Fruit fly (Drosophila melanogaster): ENCODE results near the gene CG13728.
A peak's percentile ranks its signal among the peaks of the same experiment; 100 is the strongest.

The CG13728 gene

DNA sequence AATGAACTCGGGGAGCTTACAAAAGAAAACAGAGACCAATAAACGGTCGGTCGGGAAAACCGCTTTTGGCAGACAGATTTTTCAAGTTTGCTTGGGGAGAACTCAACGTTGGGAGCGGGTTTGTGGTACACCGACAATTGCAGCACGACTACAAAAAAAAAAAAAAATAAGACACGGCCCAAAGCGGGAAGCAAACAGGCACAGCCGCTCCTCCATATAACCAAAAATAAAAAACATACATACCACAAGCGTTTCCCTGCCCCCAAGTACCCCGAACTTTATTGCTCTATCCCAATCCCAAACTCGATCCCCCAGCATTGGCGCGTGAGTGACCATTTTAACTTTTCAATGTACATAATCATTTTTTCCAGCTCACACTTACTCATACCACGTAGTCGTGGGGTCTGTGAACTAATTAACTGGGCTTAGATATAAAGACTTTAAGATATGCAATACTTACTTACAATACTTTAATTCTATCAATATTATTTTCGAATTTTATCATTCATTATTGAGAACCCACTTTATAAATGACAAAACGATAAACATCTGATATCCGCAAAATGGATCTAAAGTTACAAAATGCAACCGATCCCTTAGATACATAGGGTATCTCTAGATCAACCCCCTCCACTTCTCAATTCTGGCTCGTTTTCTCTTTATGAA is 7.4 kb downstream of the CG13728 start:
- TF ChIP-seq CG8478 (optimal IDR thresholded peaks at IDR 0.05), result no peak
- TF ChIP-seq CTCF (optimal IDR thresholded peaks at IDR 0.05), result no peak

DNA sequence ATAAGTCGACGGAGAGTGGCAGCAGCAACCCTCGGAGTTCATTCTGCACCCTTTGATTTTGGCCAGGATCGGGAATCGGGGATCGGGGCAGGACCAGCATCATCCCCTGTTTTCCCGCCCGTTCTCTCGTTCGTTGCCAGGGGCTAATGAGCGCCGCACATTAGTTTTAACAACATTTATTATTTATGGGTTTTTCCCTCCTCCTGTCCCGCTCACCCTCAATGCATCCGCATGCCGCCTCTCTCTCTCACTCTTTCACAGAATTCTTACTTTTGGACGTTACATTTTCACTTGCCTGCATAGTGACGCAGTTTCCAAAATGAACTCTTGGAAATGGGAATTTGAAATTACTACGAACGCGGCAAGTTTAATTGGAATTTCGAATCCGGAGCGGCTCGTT is 15.6 kb downstream of the CG13728 start:
- TF ChIP-seq CTCF (optimal IDR thresholded peaks at IDR 0.05) (no peak), CG8478 (optimal IDR thresholded peaks at IDR 0.05) (no peak)

DNA sequence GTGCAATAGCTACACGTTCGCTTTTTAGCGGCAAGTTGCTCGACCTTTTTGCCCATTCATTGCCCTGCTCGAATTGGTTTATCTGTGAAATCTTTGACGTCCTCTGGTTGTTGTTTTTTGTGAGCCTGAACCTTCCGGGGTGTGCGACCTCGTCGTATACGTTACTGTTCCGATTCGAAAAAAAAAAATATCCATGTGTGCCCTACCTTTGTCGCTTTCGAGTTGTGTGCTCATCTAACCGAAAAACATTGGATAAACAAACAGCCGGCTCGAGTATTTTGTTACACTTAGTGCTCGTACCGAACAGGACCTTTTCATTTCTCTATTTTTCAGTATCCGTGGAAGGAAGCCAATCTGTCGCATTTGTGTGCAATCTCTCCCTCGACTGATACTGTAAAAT is 18.5 kb downstream of the CG13728 start:
- no peak for TF ChIP-seq CG8478 (optimal IDR thresholded peaks at IDR 0.05)
- no peak for TF ChIP-seq CTCF (optimal IDR thresholded peaks at IDR 0.05)

DNA sequence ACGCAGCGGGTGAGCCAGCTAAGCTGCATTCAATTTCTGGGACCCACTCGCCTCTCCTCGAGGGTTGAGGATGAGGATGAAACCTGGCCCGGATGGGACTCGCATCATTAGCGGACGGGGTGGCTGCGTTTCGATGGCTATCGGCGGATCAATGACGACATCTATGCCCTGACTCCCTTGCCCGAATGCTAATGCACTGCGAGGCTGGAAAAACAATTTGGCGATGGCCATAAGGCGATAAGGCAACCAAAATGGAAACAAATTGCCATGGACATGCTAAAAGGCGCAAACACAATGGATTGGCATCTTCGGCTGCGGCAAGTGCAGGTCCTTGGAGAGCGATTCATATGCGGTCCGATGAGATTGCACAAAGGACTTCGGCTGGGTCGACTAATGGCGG is 19.6 kb downstream of the CG13728 start:
- TF ChIP-seq CTCF (optimal IDR thresholded peaks at IDR 0.05) (no peak), CG8478 (optimal IDR thresholded peaks at IDR 0.05) (no peak)

DNA sequence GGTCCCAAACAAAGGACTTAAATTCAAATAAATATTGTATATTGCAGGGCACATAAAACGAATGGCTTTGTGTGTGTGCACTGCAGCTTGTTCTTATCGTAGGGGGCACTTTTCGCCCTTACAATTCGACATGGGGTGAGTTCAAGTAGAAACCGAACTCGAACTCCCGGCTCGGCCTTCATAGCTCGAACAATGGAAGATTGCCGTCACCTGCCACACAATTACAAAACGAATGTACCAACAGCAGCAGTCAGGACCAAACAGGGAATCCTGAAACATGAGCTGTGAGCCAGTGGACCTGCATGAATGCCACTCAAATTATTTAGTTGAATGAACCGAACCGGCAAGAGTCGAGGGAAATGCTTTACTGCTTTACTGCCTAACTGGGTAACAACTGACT is 20.6 kb downstream of the CG13728 start:
- TF ChIP-seq CTCF (optimal IDR thresholded peaks at IDR 0.05) (no peak), CG8478 (optimal IDR thresholded peaks at IDR 0.05) (no peak)

DNA sequence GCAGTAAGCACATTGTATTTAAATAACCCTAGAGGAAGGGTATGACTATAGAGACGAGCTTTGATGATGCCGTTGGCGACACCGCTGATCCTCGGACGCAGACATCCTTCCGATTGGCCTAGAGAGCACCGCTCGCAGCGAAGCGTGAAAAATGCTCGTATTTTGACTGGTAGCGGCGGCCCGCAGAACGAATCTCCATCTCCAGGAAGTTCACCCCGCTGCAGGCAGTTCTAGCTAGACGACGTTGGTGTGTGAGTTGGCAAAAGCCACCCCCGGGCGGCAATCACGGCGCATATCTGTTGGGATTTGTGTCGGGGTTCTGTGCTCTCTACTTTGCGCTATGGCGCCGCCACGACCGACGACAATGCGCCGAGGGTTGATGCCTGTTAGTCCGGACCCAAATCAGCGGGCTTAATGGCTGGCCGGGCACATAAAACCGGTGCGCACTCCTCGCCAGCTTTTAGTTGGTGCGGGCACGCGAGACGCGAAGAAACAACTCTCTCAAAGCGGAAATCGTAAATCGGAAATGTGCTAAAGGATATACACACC is 23.2 kb downstream of the CG13728 start, which contains the start of gene tap:
TSS of gene tap (plus strand) at position 458 of the 549 bp plus-strand sequence.
- TF ChIP-seq CG8478 (optimal IDR thresholded peaks at IDR 0.05) (no peak), CTCF (optimal IDR thresholded peaks at IDR 0.05) (no peak)

DNA sequence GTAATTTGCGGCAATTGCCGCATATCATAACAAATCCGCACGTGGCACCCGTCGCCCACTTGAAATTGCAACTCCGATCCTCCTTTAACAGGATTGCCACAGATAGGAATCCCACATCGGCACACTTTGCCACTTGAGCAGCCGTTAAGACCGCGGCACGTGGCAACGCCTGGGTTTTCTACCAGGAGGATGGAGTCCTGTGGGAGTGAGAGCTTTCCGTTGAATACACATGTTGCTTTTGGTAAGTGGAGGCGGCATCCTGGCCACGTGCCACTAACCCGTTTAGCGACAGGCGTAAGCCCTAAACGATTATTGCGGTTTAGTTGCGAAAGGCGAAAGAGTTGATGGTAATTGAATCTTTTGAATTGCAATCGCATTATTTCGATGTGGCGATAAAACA is 24.0 kb downstream of the CG13728 start:
- TF ChIP-seq CTCF (optimal IDR thresholded peaks at IDR 0.05), result no peak
- no peak for TF ChIP-seq CG8478 (optimal IDR thresholded peaks at IDR 0.05)

DNA sequence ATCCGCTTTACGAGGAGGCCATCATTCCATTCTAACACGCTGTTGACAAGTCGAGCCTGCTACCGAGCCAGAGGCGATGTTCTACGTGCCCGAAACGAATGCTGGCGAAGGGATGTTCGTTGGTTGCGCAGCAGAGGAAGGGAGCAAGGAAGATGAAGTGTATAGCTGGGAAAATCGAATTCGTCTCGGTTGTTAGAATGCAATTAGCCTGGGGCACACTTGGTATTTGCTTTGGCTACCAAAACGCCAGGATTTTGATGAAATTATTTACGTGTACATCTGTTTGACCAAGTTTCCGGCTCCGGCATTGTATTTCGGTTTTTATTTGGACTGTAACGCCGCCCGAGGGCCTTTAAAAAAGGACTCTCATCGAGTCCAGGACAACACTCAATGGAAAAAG is 25.1 kb downstream of the CG13728 start:
- no peak for TF ChIP-seq CG8478 (optimal IDR thresholded peaks at IDR 0.05)
- TF ChIP-seq CTCF (optimal IDR thresholded peaks at IDR 0.05), result no peak

DNA sequence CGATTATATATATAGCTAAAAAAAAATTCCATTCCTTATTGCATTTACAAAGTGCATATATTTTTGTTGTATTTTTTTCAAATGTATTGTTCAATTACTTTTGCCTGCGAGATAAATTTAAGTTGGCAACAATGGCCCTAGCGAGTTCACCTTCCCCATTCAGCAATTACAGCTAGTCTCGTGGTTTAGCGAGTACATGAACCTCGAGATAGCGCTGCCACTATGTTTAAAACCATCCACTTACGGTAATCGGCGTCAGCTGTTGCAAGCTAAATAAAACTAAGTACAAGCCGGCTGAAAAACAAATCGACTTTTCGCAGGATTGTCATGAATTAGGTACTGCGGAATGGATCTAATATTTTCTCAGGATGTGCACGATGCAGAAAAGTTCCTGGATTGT is 29.7 kb downstream of the CG13728 start:
- no peak for TF ChIP-seq CG8478 (optimal IDR thresholded peaks at IDR 0.05)
- TF ChIP-seq CTCF (optimal IDR thresholded peaks at IDR 0.05), result peak; percentile 54 to 70

DNA sequence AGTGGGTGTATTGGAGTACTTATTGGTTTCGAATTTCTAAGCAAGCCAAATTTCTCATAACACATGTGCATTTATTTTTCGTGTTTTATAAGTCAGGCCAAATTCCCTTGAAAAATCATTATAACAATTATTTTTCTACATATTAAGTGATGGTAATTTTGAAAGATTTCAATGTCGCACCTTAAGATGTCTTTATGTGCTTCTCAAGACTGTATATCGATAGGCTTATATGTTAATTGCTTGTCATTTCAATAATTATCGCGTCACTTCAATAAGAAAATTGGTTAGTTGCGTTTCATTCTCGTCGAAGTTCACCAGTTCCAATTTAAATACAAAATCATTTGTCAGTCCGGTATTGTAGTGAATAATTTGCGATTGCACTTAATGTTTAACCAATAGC is 31.0 kb downstream of the CG13728 start, which contains the start of gene CG7692:
TSS of gene CG7692 (plus strand) at position 301 of the 400 bp plus-strand sequence.
- TF ChIP-seq CTCF (optimal IDR thresholded peaks at IDR 0.05) (no peak), CG8478 (optimal IDR thresholded peaks at IDR 0.05) (no peak)

DNA sequence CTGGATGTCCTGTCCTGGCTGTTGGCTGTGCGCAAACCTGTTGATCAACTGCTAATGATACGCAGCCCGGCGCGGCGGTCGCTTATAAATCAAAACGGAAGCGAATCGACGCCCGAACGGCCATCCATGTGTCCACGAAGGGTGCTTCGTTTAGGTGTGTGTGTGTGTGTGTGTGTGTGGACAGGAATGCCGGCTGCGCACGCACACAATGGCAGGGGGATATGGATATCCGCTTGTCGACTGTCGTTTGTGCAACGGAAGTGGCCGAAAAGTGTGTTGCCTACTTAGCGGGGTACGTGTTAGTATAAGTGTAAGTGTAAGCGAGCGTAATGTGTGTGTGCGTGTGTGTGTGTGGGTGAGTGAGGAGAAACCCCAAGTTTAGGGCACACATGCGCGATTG is 32.9 kb downstream of the CG13728 start, which contains the start of gene Mip:
TSS of gene Mip (minus strand) at position 63 of the 400 bp plus-strand sequence.
- TF ChIP-seq CG8478 (optimal IDR thresholded peaks at IDR 0.05) (no peak), CTCF (optimal IDR thresholded peaks at IDR 0.05) (no peak)

DNA sequence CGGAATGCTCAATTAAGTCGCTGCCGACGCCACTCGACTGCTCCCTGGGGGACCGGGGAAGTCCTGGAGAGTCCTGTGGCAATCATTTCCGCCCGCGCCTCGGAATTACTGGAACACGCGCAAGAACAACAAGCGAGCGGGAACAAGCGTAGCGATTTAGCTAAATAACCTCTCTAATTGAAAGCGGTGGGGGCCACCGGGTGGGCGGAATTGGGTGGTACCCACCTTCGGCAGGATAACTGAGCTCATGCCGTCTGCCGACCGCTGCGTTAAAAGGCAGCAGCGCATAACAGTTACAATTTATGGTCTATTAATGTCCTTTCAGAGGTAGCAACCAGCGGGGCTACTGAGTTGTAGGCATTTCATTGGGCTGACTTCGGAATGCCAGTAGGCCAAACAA is 36.1 kb downstream of the CG13728 start:
- no peak for TF ChIP-seq CTCF (optimal IDR thresholded peaks at IDR 0.05)
- TF ChIP-seq CG8478 (optimal IDR thresholded peaks at IDR 0.05), result no peak

DNA sequence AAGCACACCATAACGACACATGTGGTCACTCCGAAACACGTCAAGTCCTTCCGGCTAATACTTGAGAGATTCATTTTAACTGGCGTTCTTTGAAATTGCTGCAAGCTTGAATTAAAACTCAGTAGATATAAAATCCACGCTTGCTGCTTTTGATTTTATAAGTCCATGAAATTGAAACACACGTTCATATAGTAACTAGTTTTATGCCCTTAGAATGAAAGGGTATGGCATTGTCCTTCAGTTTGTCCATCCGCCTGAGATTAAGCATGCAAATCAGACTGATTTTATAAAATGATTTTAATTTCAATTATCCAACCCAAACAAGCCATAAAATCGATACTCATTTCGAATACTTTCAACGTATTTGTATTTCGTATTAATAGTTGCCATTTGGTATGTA is 37.9 kb downstream of the CG13728 start, which contains the start of gene brv2:
TSS of gene brv2 (minus strand) at position 101 of the 400 bp plus-strand sequence.
- TF ChIP-seq CG8478 (optimal IDR thresholded peaks at IDR 0.05) (no peak), CTCF (optimal IDR thresholded peaks at IDR 0.05) (no peak)

DNA sequence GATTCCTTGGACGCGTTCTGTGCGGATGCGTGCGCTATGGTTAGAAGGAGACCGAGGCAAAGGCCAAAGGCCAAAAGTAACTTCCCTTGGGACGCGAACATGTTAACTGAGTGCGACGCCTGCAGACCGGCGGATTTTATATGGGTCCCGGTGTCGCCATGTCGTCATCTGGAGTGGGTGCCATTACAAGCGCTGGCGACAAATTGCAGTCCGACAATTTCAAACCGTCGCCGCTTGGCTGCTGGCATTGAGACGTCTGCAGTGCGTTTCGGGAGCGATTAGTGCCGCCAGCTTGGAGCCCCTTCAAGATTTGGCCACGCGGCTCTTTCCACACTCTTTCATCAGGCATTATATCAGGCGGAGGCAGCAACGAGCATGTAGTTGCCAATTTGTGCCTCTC is 41.3 kb downstream of the CG13728 start, which contains the start of gene CG13727:
TSS of gene CG13727 (minus strand) at position 101 of the 400 bp plus-strand sequence.
- no peak for TF ChIP-seq CTCF (optimal IDR thresholded peaks at IDR 0.05)
- no peak for TF ChIP-seq CG8478 (optimal IDR thresholded peaks at IDR 0.05)

DNA sequence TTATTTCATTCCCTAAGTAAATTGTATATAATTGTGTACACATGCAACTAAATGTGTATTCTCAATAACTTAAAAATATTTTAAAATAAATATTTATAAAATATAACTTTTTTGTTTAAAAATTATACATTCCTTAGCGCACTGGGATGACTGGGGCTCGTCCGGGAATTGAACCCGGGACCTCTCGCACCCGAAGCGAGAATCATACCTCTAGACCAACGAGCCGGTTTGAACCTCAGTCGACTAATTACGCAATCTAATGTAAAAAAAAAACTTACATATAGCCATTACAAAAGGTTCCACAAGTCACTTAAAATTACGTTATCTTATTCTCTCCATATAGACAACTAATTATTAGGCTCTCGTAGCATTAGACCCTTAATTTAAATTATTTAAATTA is 42.8 kb downstream of the CG13728 start:
- no peak for TF ChIP-seq CTCF (optimal IDR thresholded peaks at IDR 0.05)
- no peak for TF ChIP-seq CG8478 (optimal IDR thresholded peaks at IDR 0.05)

DNA sequence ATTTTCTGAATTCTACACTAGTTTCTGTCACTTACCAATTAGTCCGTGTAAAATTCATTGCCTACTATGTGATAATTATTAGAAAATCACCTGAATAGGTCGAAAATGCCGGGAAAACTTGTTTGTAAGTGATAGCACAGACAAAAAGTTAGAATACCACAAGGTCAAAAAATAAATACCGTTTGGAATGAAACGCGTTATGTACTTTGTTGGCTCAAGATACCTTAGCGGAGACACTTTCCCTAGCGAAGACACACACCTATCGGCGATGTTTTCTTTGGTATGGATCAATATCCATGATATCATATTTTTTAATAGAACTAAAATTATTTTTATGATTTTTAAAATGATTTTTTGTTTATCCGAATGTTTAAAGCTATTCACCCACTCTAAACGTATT is 43.4 kb downstream of the CG13728 start, which contains the start of gene CG6479:
TSS of gene CG6479 (minus strand) at position 141 of the 400 bp plus-strand sequence.
- TF ChIP-seq CTCF (optimal IDR thresholded peaks at IDR 0.05) (peak; percentile 29 to 65), CG8478 (optimal IDR thresholded peaks at IDR 0.05) (no peak)
